Worm (Caenorhabditis elegans): ENCODE measurements around the gene fbxb-17.

ce11 chrII:1679081-1679480, 2.9 kb downstream of the fbxb-17 start, which contains the start of gene irld-36:
- no peak for TF ChIP-seq ets-7 (tag; optimal IDR thresholded peaks at IDR 0.05)
- no peak for TF ChIP-seq sea-1 (GFP tag; conservative IDR thresholded peaks at IDR 0.05)
- no peak for TF ChIP-seq tra-4 (tag; optimal IDR thresholded peaks at IDR 0.05)
- no peak for TF ChIP-seq ama-1 (optimal IDR thresholded peaks at IDR 0.05)
- no peak for TF ChIP-seq B0310.2 (tag; optimal IDR thresholded peaks at IDR 0.05)
- no peak for TF ChIP-seq pes-1 (GFP tag; IDR thresholded peaks at IDR 0.05)
- TF ChIP-seq ceh-13 (GFP tag; optimal IDR thresholded peaks at IDR 0.05) = no peak

Data from whole organism, early embryonic.